Fruit fly (Drosophila melanogaster) whole organism, embryonic: Measurements from ENCODE around the gene Sk1.
A peak's percentile ranks its signal among the peaks of the same experiment; 100 is the strongest.

Experiments
- Abd-B ChIP-seq: fragments of 200-800 bp; sonication (Bioruptor generic); optimal IDR thresholded peaks from 2 replicates; lab custom pipeline; 2018; ENCODE audit warnings: missing biosample characterization, mild to moderate bottlenecking, missing genetic modification characterization, moderate library complexity
- Ada2b ChIP-seq: fragments of 200-800 bp; sonication (Bioruptor generic); IDR thresholded peaks from 2 replicates; pipeline ENCODE4 v1.3.6; 2022; ENCODE audit warnings: missing biosample characterization, missing genetic modification characterization
- Atf6 ChIP-seq: fragments of 200-800 bp; sonication (Bioruptor generic); IDR thresholded peaks from 2 replicates; pipeline ENCODE4 v1.3.6; 2022; ENCODE audit warnings: missing biosample characterization, missing genetic modification characterization
- B-H1 ChIP-seq: fragments of 200-800 bp; sonication (Bioruptor generic); IDR thresholded peaks from 3 replicates; pipeline ENCODE4 v1.3.6; 2022; ENCODE audit warnings: missing biosample characterization, missing genetic modification characterization
- BEAF-32 ChIP-seq: fragments of 200-800 bp; sonication (Bioruptor generic); optimal IDR thresholded peaks from 3 replicates; lab custom pipeline; 2017; ENCODE audit warnings: missing biosample characterization, missing genetic modification characterization, mild to moderate bottlenecking, moderate library complexity, missing genetic modification reagents
- Bgb ChIP-seq: fragments of 200-800 bp; sonication (Bioruptor generic); IDR thresholded peaks from 2 replicates; pipeline ENCODE4 v1.3.6; 2022; ENCODE audit warnings: missing biosample characterization, missing genetic modification characterization; ENCODE audit not compliant: partially characterized antibody
- CG11398 ChIP-seq: fragments of 200-800 bp; sonication (Bioruptor generic); optimal IDR thresholded peaks from 2 replicates; lab custom pipeline; 2016; ENCODE audit warnings: missing biosample characterization, missing genetic modification characterization
- CG1233 ChIP-seq: fragments of 200-800 bp; sonication (Bioruptor generic); optimal IDR thresholded peaks from 4 replicates; lab custom pipeline; 2018; ENCODE audit warnings: missing biosample characterization, mild to moderate bottlenecking, missing genetic modification characterization
- CG12744 ChIP-seq: fragments of 200-800 bp; sonication (Bioruptor generic); optimal IDR thresholded peaks from 2 replicates; lab custom pipeline; 2016; ENCODE audit warnings: missing biosample characterization, missing genetic modification characterization
- CG15514 ChIP-seq: fragments of 200-800 bp; sonication (Bioruptor generic); optimal IDR thresholded peaks from 3 replicates; lab custom pipeline; 2017; ENCODE audit warnings: missing biosample characterization, missing genetic modification characterization, mild to moderate bottlenecking, moderate library complexity, missing genetic modification reagents
- CG1603 ChIP-seq: fragments of 200-800 bp; sonication (Bioruptor generic); optimal IDR thresholded peaks from 2 replicates; lab custom pipeline; 2019; ENCODE audit warnings: missing biosample characterization, mild to moderate bottlenecking, missing genetic modification characterization, moderate library complexity
- CG16813 ChIP-seq: fragments of 200-800 bp; sonication (Bioruptor generic); IDR thresholded peaks from 3 replicates; pipeline ENCODE4 v1.3.6; 2022; ENCODE audit warnings: missing biosample characterization, missing genetic modification characterization; ENCODE audit not compliant: partially characterized antibody
- CG17912 ChIP-seq: fragments of 200-800 bp; sonication (Bioruptor generic); optimal IDR thresholded peaks from 2 replicates; lab custom pipeline; 2018; ENCODE audit warnings: missing biosample characterization, mild to moderate bottlenecking, missing genetic modification characterization
- CG33213 ChIP-seq: fragments of 200-800 bp; sonication (Bioruptor generic); optimal IDR thresholded peaks from 3 replicates; lab custom pipeline; 2016; ENCODE audit warnings: missing biosample characterization, missing genetic modification characterization
- CG4404 ChIP-seq: fragments of 200-800 bp; sonication (Bioruptor generic); IDR thresholded peaks from 2 replicates; pipeline ENCODE4 v1.3.6; 2022; ENCODE audit warnings: missing biosample characterization, missing genetic modification characterization
- CG5245 ChIP-seq: fragments of 200-800 bp; sonication (Bioruptor generic); optimal IDR thresholded peaks from 3 replicates; lab custom pipeline; 2016; ENCODE audit warnings: missing biosample characterization, missing genetic modification characterization
- CG6689 ChIP-seq: fragments of 200-800 bp; sonication (Bioruptor generic); IDR thresholded peaks from 2 replicates; pipeline ENCODE4 v1.3.6; 2022; ENCODE audit warnings: missing biosample characterization, missing genetic modification characterization
- CG6813 ChIP-seq: fragments of 200-800 bp; sonication (Bioruptor generic); optimal IDR thresholded peaks from 2 replicates; lab custom pipeline; 2017; ENCODE audit warnings: missing biosample characterization, missing genetic modification characterization, mild to moderate bottlenecking, moderate library complexity, missing genetic modification reagents
- CG7556 ChIP-seq: fragments of 200-800 bp; sonication (Bioruptor generic); optimal IDR thresholded peaks from 2 replicates; lab custom pipeline; 2017; ENCODE audit warnings: missing biosample characterization, mild to moderate bottlenecking, missing genetic modification characterization
- CG8089 ChIP-seq: fragments of 200-800 bp; sonication (Bioruptor generic); optimal IDR thresholded peaks from 3 replicates; lab custom pipeline; 2016; ENCODE audit warnings: missing biosample characterization, missing genetic modification characterization
- CG9215 ChIP-seq: fragments of 200-800 bp; sonication (Bioruptor generic); IDR thresholded peaks from 2 replicates; pipeline ENCODE4 v1.3.6; 2022; ENCODE audit warnings: missing biosample characterization, missing genetic modification characterization
- Doc3 ChIP-seq: fragments of 200-800 bp; sonication (Bioruptor generic); IDR thresholded peaks from 3 replicates; pipeline ENCODE4 v1.3.6; 2022; ENCODE audit warnings: missing biosample characterization, missing genetic modification characterization; ENCODE audit not compliant: partially characterized antibody
- Dp ChIP-seq: fragments of 200-800 bp; sonication (Bioruptor generic); optimal IDR thresholded peaks from 2 replicates; lab custom pipeline; 2018; ENCODE audit warnings: missing biosample characterization, mild to moderate bottlenecking, missing genetic modification characterization, moderate library complexity
- Drgx ChIP-seq: fragments of 200-800 bp; sonication (Bioruptor generic); IDR thresholded peaks from 2 replicates; pipeline ENCODE4 v1.3.6; 2022; ENCODE audit warnings: missing biosample characterization, missing genetic modification characterization
- E2f2 ChIP-seq: fragments of 200-800 bp; sonication (Bioruptor generic); IDR thresholded peaks from 2 replicates; pipeline ENCODE4 v1.3.6; 2022; ENCODE audit warnings: missing biosample characterization, missing genetic modification characterization
- Hmr ChIP-seq: fragments of 200-800 bp; sonication (Bioruptor generic); optimal IDR thresholded peaks from 3 replicates; lab custom pipeline; 2017; ENCODE audit warnings: mild to moderate bottlenecking, missing biosample characterization, missing genetic modification reagents, missing genetic modification characterization
- Hmx ChIP-seq: fragments of 200-800 bp; sonication (Bioruptor generic); optimal IDR thresholded peaks from 2 replicates; lab custom pipeline; 2016; ENCODE audit warnings: missing biosample characterization, missing genetic modification characterization
- MESR4 ChIP-seq: fragments of 200-800 bp; sonication (Bioruptor generic); optimal IDR thresholded peaks from 2 replicates; lab custom pipeline; 2018; ENCODE audit warnings: missing biosample characterization, mild to moderate bottlenecking, missing genetic modification characterization, moderate library complexity
- Nf-YA ChIP-seq: fragments of 200-800 bp; sonication (Bioruptor generic); IDR thresholded peaks from 2 replicates; pipeline ENCODE4 v1.3.6; 2022; ENCODE audit warnings: missing biosample characterization, missing genetic modification characterization
- Optix ChIP-seq: fragments of 200-800 bp; sonication (Bioruptor generic); IDR thresholded peaks from 3 replicates; pipeline ENCODE4 v1.3.6; 2022; ENCODE audit warnings: missing biosample characterization, missing genetic modification characterization
- Sin3A ChIP-seq: fragments of >200 bp; optimal IDR thresholded peaks from 2 replicates; lab custom pipeline; 2018
- Sox102F ChIP-seq: fragments of 200-800 bp; sonication (Bioruptor generic); optimal IDR thresholded peaks from 2 replicates; lab custom pipeline; 2018; ENCODE audit warnings: missing biosample characterization, mild to moderate bottlenecking, missing genetic modification characterization, moderate library complexity
- Sry-δ ChIP-seq: fragments of 200-800 bp; sonication (Bioruptor generic); optimal IDR thresholded peaks from 2 replicates; lab custom pipeline; 2016; ENCODE audit warnings: missing biosample characterization, missing genetic modification characterization
- ash1 ChIP-seq: fragments of 200-800 bp; sonication (Bioruptor generic); optimal IDR thresholded peaks from 2 replicates; lab custom pipeline; 2018; ENCODE audit warnings: missing biosample characterization, mild to moderate bottlenecking, missing genetic modification characterization
- bbx ChIP-seq: fragments of 200-800 bp; sonication (Bioruptor generic); IDR thresholded peaks from 2 replicates; pipeline ENCODE4 v1.3.6; 2022; ENCODE audit warnings: missing biosample characterization, missing genetic modification characterization; ENCODE audit not compliant: partially characterized antibody
- corto ChIP-seq: fragments of 200-800 bp; sonication (Bioruptor generic); optimal IDR thresholded peaks from 2 replicates; lab custom pipeline; 2016; ENCODE audit warnings: missing biosample characterization, mild to moderate bottlenecking, missing genetic modification characterization, moderate library complexity
- dmrt99B ChIP-seq: fragments of 200-800 bp; sonication (Bioruptor generic); optimal IDR thresholded peaks from 2 replicates; lab custom pipeline; 2018; ENCODE audit warnings: missing biosample characterization, mild to moderate bottlenecking, missing genetic modification characterization, moderate library complexity
- gfzf ChIP-seq: fragments of 200-800 bp; sonication (Bioruptor generic); optimal IDR thresholded peaks from 2 replicates; lab custom pipeline; 2016; ENCODE audit warnings: missing biosample characterization, mild to moderate bottlenecking, missing genetic modification characterization, moderate library complexity
- kni ChIP-seq: fragments of 200-800 bp; sonication (Bioruptor generic); optimal IDR thresholded peaks from 3 replicates; lab custom pipeline; 2017; ENCODE audit warnings: mild to moderate bottlenecking, missing biosample characterization, missing genetic modification reagents, missing genetic modification characterization
- knrl ChIP-seq: fragments of 200-800 bp; sonication (Bioruptor generic); IDR thresholded peaks from 3 replicates; pipeline ENCODE4 v1.3.6; 2022; ENCODE audit warnings: missing biosample characterization, missing genetic modification characterization; ENCODE audit not compliant: partially characterized antibody
- mirr ChIP-seq: fragments of 200-800 bp; sonication (Bioruptor generic); optimal IDR thresholded peaks from 3 replicates; lab custom pipeline; 2018; ENCODE audit warnings: missing biosample characterization, mild to moderate bottlenecking, missing genetic modification characterization
- mld ChIP-seq: fragments of 200-800 bp; sonication (Bioruptor generic); IDR thresholded peaks from 3 replicates; pipeline ENCODE4 v1.3.6; 2022; ENCODE audit warnings: missing biosample characterization, missing genetic modification characterization; ENCODE audit not compliant: partially characterized antibody
- nau ChIP-seq: fragments of 200-800 bp; sonication (Bioruptor generic); optimal IDR thresholded peaks from 3 replicates; lab custom pipeline; 2017; ENCODE audit warnings: missing biosample characterization, mild to moderate bottlenecking, missing genetic modification characterization, missing genetic modification reagents
- nmo ChIP-seq: fragments of 200-800 bp; sonication (Bioruptor generic); optimal IDR thresholded peaks from 2 replicates; lab custom pipeline; 2018; ENCODE audit warnings: missing biosample characterization, mild to moderate bottlenecking, missing genetic modification characterization, moderate library complexity
- oc ChIP-seq: fragments of 200-800 bp; sonication (Bioruptor generic); optimal IDR thresholded peaks from 2 replicates; lab custom pipeline; 2018; ENCODE audit warnings: missing biosample characterization, mild to moderate bottlenecking, missing genetic modification characterization, moderate library complexity
- pb ChIP-seq: fragments of 200-800 bp; sonication (Bioruptor generic); optimal IDR thresholded peaks from 3 replicates; lab custom pipeline; 2016; ENCODE audit warnings: missing biosample characterization, missing genetic modification characterization
- slbo ChIP-seq: fragments of 200-800 bp; sonication (Bioruptor generic); IDR thresholded peaks from 2 replicates; pipeline ENCODE4 v1.3.6; 2022; ENCODE audit warnings: missing biosample characterization, missing genetic modification characterization
- sob ChIP-seq: fragments of 200-800 bp; sonication (Bioruptor generic); IDR thresholded peaks from 2 replicates; pipeline ENCODE4 v1.3.6; 2022; ENCODE audit warnings: missing biosample characterization, missing genetic modification characterization
- sqz ChIP-seq: fragments of 200-800 bp; sonication (Bioruptor generic); optimal IDR thresholded peaks from 3 replicates; lab custom pipeline; 2018; ENCODE audit warnings: missing biosample characterization, mild to moderate bottlenecking, missing genetic modification characterization
- zen2 ChIP-seq: fragments of 200-800 bp; sonication (Bioruptor generic); IDR thresholded peaks from 3 replicates; pipeline ENCODE4 v1.3.6; 2022; ENCODE audit warnings: missing biosample characterization, missing genetic modification characterization; ENCODE audit not compliant: partially characterized antibody

Gene Sk1

dm6 chrX:11483297-11483696 lies 41.0 kb downstream of the Sk1 start, which contains the start of gene Uba5:
TSS of gene Uba5 (plus strand) at chrX:11483518.
- TF ChIP-seq Hmx (GFP tag; lab: Kevin White, UChicago) (no peak), CG8089 (GFP tag; lab: Kevin White, UChicago) (no peak), E2f2 (GFP tag; lab: Robert Waterston, UW) (peak; percentile 93), Doc3 (0 out of 3 replicates have a peak, but pooled peaks have one; percentile 24), CG9215 (GFP tag; lab: Robert Waterston, UW) (no peak), Sin3A (lab: Kevin White, UChicago) (peak; percentile 11), sob (GFP tag; lab: Robert Waterston, UW) (0 out of 2 replicates have a peak, but pooled peaks have one; percentile 22), oc (tag; lab: Kevin White, UChicago) (no peak), BEAF-32 (GFP tag; lab: Kevin White, UChicago) (peak; percentile 52), B-H1 (GFP tag; lab: Robert Waterston, UW) (no peak), slbo (peak; percentile 6; the same call in 1 of the 2 replicates), pb (GFP tag; lab: Kevin White, UChicago) (no peak), gfzf (GFP tag; lab: Kevin White, UChicago) (peak; percentile 45), CG5245 (GFP tag; lab: Kevin White, UChicago) (no peak), Ada2b (no peak), CG17912 (GFP tag; lab: Kevin White, UChicago) (no peak), Dp (peak; percentile 93), CG11398 (GFP tag; lab: Kevin White, UChicago) (no peak), CG6689 (GFP tag; lab: Robert Waterston, UW) (no peak), mld (GFP tag; lab: Robert Waterston, UW) (no peak), Bgb (peak; percentile 49; the same call in 1 of the 2 replicates), Atf6 (GFP tag; lab: Robert Waterston, UW) (no peak), CG15514 (GFP tag; lab: Kevin White, UChicago) (peak; percentile 42), CG16813 (GFP tag; lab: Robert Waterston, UW) (peak; percentile 39; the same call in 2 of the 3 replicates), CG4404 (GFP tag; lab: Robert Waterston, UW) (no peak), Abd-B (GFP tag; lab: Kevin White, UChicago) (no peak), CG1233 (GFP tag; lab: Kevin White, UChicago) (no peak), Hmr (GFP tag; lab: Kevin White, UChicago) (peak; percentile 28), sqz (no peak), bbx (peak; percentile 56; the same call in 1 of the 2 replicates), kni (GFP tag; lab: Kevin White, UChicago) (no peak), Optix (GFP tag; lab: Robert Waterston, UW) (no peak), CG6813 (GFP tag; lab: Kevin White, UChicago) (no peak), CG1603 (tag; lab: Kevin White, UChicago) (peak; percentile 71), CG7556 (GFP tag; lab: Kevin White, UChicago) (no peak), MESR4 (peak; percentile 78), CG33213 (GFP tag; lab: Kevin White, UChicago) (peak; percentile 27), dmrt99B (tag; lab: Kevin White, UChicago) (no peak), Sry-δ (GFP tag; lab: Kevin White, UChicago) (peak; percentile 85), Nf-YA (no peak), Drgx (GFP tag; lab: Robert Waterston, UW) (no peak), knrl (GFP tag; lab: Robert Waterston, UW) (0 out of 3 replicates have a peak, but pooled peaks have one; percentile 11), corto (no peak), Sox102F (no peak), nmo (GFP tag; lab: Kevin White, UChicago) (peak; percentile 9), mirr (GFP tag; lab: Kevin White, UChicago) (no peak), CG12744 (no peak), ash1 (GFP tag; lab: Kevin White, UChicago) (no peak), nau (GFP tag; lab: Kevin White, UChicago) (no peak), zen2 (GFP tag; lab: Robert Waterston, UW) (peak; percentile 10; the same call in 1 of the 3 replicates)
